Worm (Caenorhabditis elegans) whole organism, L2 larva: ENCODE results near the gene T26C12.1.

Experiments
- Y55F3AM.14 ChIP-seq: fragments of 200-800 bp; sonication (Bioruptor generic); optimal IDR thresholded peaks from 2 replicates; lab custom pipeline; 2018; ENCODE audit warnings: mild to moderate bottlenecking, missing genetic modification characterization, missing compliant biosample characterization
- ZK546.5 ChIP-seq: sonication (generic microtip); optimal IDR thresholded peaks from 2 replicates; lab custom pipeline; 2017; ENCODE audit warnings: missing biosample characterization, missing genetic modification characterization
- ama-1 ChIP-seq: fragments of 150-350 bp; optimal IDR thresholded peaks from 2 replicates; lab custom pipeline; 2018; ENCODE audit warnings: inconsistent platforms
- blmp-1 ChIP-seq: sonication (generic microtip); optimal IDR thresholded peaks from 2 replicates; lab custom pipeline; 2017; ENCODE audit warnings: missing genetic modification characterization, mild to moderate bottlenecking, missing compliant biosample characterization, antibody characterized with exemption, moderate library complexity; ENCODE audit not compliant: insufficient read depth
- ceh-16 ChIP-seq: fragments of 150-350 bp; optimal IDR thresholded peaks from 2 replicates; lab custom pipeline; 2014; ENCODE audit warnings: missing biosample characterization, missing genetic modification characterization
- elt-3 ChIP-seq: sonication (generic microtip); optimal IDR thresholded peaks from 2 replicates; lab custom pipeline; 2017; ENCODE audit warnings: missing biosample characterization, missing genetic modification characterization
- fos-1 ChIP-seq: fragments of 150-350 bp; optimal IDR thresholded peaks from 2 replicates; lab custom pipeline; 2014; ENCODE audit warnings: missing biosample characterization, missing genetic modification characterization
- lin-13 ChIP-seq: fragments of 150-350 bp; optimal IDR thresholded peaks from 2 replicates; lab custom pipeline; 2014; ENCODE audit warnings: missing biosample characterization, missing genetic modification reagents, missing genetic modification characterization
- lin-39 ChIP-seq: fragments of 150-350 bp; optimal IDR thresholded peaks from 2 replicates; lab custom pipeline; 2014; ENCODE audit warnings: missing biosample characterization, missing genetic modification reagents, missing genetic modification characterization
- nhr-10 ChIP-seq: sonication (generic microtip); optimal IDR thresholded peaks from 2 replicates; lab custom pipeline; 2017; ENCODE audit warnings: missing biosample characterization, missing genetic modification characterization
- nhr-21 ChIP-seq: fragments of 150-350 bp; optimal IDR thresholded peaks from 2 replicates; lab custom pipeline; 2014; ENCODE audit warnings: missing biosample characterization, missing genetic modification characterization
- nhr-237 ChIP-seq: fragments of 150-350 bp; optimal IDR thresholded peaks from 2 replicates; lab custom pipeline; 2014; ENCODE audit warnings: missing biosample characterization, missing genetic modification characterization
- nhr-25 ChIP-seq: fragments of 150-350 bp; sonication (generic microtip); optimal IDR thresholded peaks from 3 replicates; lab custom pipeline; 2014; ENCODE audit warnings: missing biosample characterization, missing genetic modification characterization
- unc-55 ChIP-seq: fragments of 150-350 bp; sonication (generic microtip); optimal IDR thresholded peaks from 3 replicates; lab custom pipeline; 2014; ENCODE audit warnings: missing biosample characterization, missing genetic modification reagents, missing genetic modification characterization

DNA sequence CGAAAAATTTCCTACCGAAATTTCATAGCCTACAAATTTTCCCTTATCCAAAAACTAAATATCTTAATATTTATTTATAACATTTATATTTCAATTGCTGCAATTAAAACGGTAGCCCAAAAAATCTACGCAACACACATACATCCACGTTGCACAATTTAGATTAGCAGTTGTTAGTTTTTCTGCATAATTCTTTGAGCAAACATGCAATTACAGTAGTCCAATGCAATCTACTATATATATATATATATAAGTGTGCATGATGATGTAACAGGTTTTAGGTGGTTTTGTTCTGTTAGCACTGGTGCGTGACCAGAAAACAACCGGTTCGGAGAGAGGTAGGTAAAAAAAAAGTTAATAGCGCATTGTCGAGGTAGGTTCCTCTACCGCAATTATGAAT, 12.6 kb downstream of the T26C12.1 start:
- no peak for TF ChIP-seq lin-39 (tag; lab: Kevin White, UChicago)
- TF ChIP-seq ceh-16 (tag; lab: Kevin White, UChicago) = no peak
- no peak for TF ChIP-seq nhr-21 (tag; lab: Kevin White, UChicago)
- TF ChIP-seq lin-13 (GFP tag; lab: Kevin White, UChicago) = no peak
- no peak for TF ChIP-seq nhr-237 (tag; lab: Kevin White, UChicago)
- TF ChIP-seq blmp-1 = no peak
- no peak for TF ChIP-seq unc-55 (GFP tag; lab: Kevin White, UChicago)
- no peak for TF ChIP-seq nhr-25
- no peak for TF ChIP-seq ZK546.5 (tag; lab: Kevin White, UChicago)
- no peak for TF ChIP-seq elt-3 (tag; lab: Kevin White, UChicago)
- TF ChIP-seq nhr-10 = no peak
- TF ChIP-seq fos-1 (tag; lab: Kevin White, UChicago) = no peak
- TF ChIP-seq ama-1 (lab: Kevin White, UChicago) = no peak
- TF ChIP-seq Y55F3AM.14 (GFP tag; lab: Kevin White, UChicago) = no peak
